Worm (Caenorhabditis elegans) whole organism, mixed stage, embryonic: ENCODE results near the gene Y43F8C.17.

Source experiments
- lin-13 ChIP-seq: fragments of 150-350 bp; optimal IDR thresholded peaks from 2 replicates; lab custom pipeline; 2014; ENCODE audit warnings: missing biosample characterization, missing genetic modification characterization
- nhr-237 ChIP-seq: fragments of 150-350 bp; optimal IDR thresholded peaks from 2 replicates; lab custom pipeline; 2014; ENCODE audit warnings: missing biosample characterization, missing genetic modification characterization
- nhr-28 ChIP-seq: fragments of 150-350 bp; optimal IDR thresholded peaks from 2 replicates; lab custom pipeline; 2014; ENCODE audit warnings: missing biosample characterization, missing genetic modification characterization
- sem-2 ChIP-seq: fragments of 200-800 bp; sonication (Bioruptor generic); optimal IDR thresholded peaks from 2 replicates; lab custom pipeline; 2018; ENCODE audit warnings: mild to moderate bottlenecking, missing genetic modification characterization, missing compliant biosample characterization
- unc-39 ChIP-seq: fragments of 150-350 bp; optimal IDR thresholded peaks from 2 replicates; lab custom pipeline; 2014; ENCODE audit warnings: missing biosample characterization, missing genetic modification characterization
- ztf-11 ChIP-seq: fragments of 150-350 bp; optimal IDR thresholded peaks from 2 replicates; lab custom pipeline; 2014; ENCODE audit warnings: missing biosample characterization, missing genetic modification characterization

DNA sequence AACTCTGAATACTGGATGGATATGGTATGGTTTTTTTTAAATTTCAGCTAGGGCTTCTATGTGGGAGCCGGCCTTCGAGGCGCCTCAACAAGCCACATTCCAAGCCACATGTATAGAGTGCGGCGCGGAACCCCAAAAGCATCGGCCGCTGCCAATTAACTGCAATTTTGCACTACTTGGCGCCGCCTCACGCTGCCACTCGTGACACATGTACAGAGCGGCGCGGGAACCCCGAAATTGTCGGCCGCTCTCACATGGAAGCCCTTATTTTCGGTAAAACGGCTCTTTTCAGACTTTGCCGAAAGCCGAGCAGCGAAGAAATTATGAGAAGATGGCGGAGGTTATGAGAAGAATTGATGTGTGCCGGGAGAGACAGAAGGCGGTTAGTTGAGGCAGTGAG lies 27.8 kb downstream of the Y43F8C.17 start:
- TF ChIP-seq sem-2 (no peak), lin-13 (tag; lab: Kevin White, UChicago) (no peak), unc-39 (tag; lab: Kevin White, UChicago) (no peak), ztf-11 (no peak), nhr-28 (tag; lab: Kevin White, UChicago) (no peak), nhr-237 (no peak)
